Fruit fly (Drosophila melanogaster) whole organism, embryonic: ENCODE measurements around the gene Rcd5.

Experiments
- Aef1 ChIP-seq: fragments of 200-800 bp; sonication (Bioruptor generic); IDR thresholded peaks from 3 replicates; pipeline ENCODE4 v1.3.6; 2022; ENCODE audit warnings: missing biosample characterization, missing genetic modification characterization
- BtbVII ChIP-seq: fragments of 200-800 bp; sonication (Bioruptor generic); optimal IDR thresholded peaks from 3 replicates; lab custom pipeline; 2017; ENCODE audit warnings: missing biosample characterization, mild to moderate bottlenecking, missing genetic modification characterization
- CG10543 ChIP-seq: fragments of 200-800 bp; sonication (Bioruptor generic); optimal IDR thresholded peaks from 3 replicates; lab custom pipeline; 2017; ENCODE audit warnings: missing biosample characterization, mild to moderate bottlenecking, missing genetic modification characterization, moderate library complexity
- CG12744 ChIP-seq: fragments of 200-800 bp; sonication (Bioruptor generic); optimal IDR thresholded peaks from 2 replicates; lab custom pipeline; 2016; ENCODE audit warnings: missing biosample characterization, missing genetic modification characterization
- CG14014 ChIP-seq: fragments of 200-800 bp; sonication (Bioruptor generic); IDR thresholded peaks from 2 replicates; pipeline ENCODE4 v1.3.6; 2022; ENCODE audit warnings: missing biosample characterization, missing genetic modification characterization
- CG14667 ChIP-seq: fragments of 200-800 bp; sonication (Bioruptor generic); IDR thresholded peaks from 2 replicates; pipeline ENCODE4 v1.3.6; 2022; ENCODE audit warnings: missing biosample characterization, missing genetic modification characterization
- CG15514 ChIP-seq: fragments of 200-800 bp; sonication (Bioruptor generic); optimal IDR thresholded peaks from 3 replicates; lab custom pipeline; 2017; ENCODE audit warnings: missing biosample characterization, missing genetic modification characterization, mild to moderate bottlenecking, moderate library complexity, missing genetic modification reagents
- CG15601 ChIP-seq: fragments of 200-800 bp; sonication (Bioruptor generic); optimal IDR thresholded peaks from 3 replicates; lab custom pipeline; 2019; ENCODE audit warnings: missing biosample characterization, mild to moderate bottlenecking, missing genetic modification characterization, moderate library complexity
- CG18476 ChIP-seq: fragments of 200-800 bp; sonication (Bioruptor generic); optimal IDR thresholded peaks from 2 replicates; lab custom pipeline; 2016; ENCODE audit warnings: missing biosample characterization, mild to moderate bottlenecking, missing genetic modification characterization
- CG30020 ChIP-seq: fragments of 200-800 bp; optimal IDR thresholded peaks from 2 replicates; lab custom pipeline; 2019; ENCODE audit warnings: missing biosample characterization, mild to moderate bottlenecking, missing genetic modification characterization, moderate library complexity
- CG42726 ChIP-seq: fragments of 200-800 bp; sonication (Bioruptor generic); IDR thresholded peaks from 2 replicates; pipeline ENCODE4 v1.3.6; 2022; ENCODE audit warnings: missing biosample characterization, missing genetic modification characterization; ENCODE audit not compliant: partially characterized antibody
- CG4617 ChIP-seq: fragments of 200-800 bp; sonication (Bioruptor generic); optimal IDR thresholded peaks from 3 replicates; lab custom pipeline; 2016; ENCODE audit warnings: missing biosample characterization, missing genetic modification characterization, borderline replicate concordance
- CG4820 ChIP-seq: fragments of 200-800 bp; sonication (Bioruptor generic); optimal IDR thresholded peaks from 3 replicates; lab custom pipeline; 2016; ENCODE audit warnings: missing biosample characterization, missing genetic modification characterization
- CG7372 ChIP-seq: fragments of 200-800 bp; sonication (Bioruptor generic); IDR thresholded peaks from 2 replicates; pipeline ENCODE4 v1.3.6; 2022; ENCODE audit warnings: missing biosample characterization, missing genetic modification characterization
- CG8359 ChIP-seq: fragments of 200-800 bp; sonication (Bioruptor generic); optimal IDR thresholded peaks from 2 replicates; lab custom pipeline; 2017; ENCODE audit warnings: missing biosample characterization, mild to moderate bottlenecking, missing genetic modification characterization, borderline replicate concordance
- Eip74EF ChIP-seq, 2 experiments: fragments of 200-800 bp in 1 of 2; fragments of >200 bp in 1 of 2; sonication (Bioruptor generic) in 1 of 2; optimal IDR thresholded peaks; 2 replicates each; lab custom pipeline; 2017 to 2019; ENCODE audit warnings: missing biosample characterization in 2 of 2, missing genetic modification characterization in 2 of 2, mild to moderate bottlenecking in 1 of 2, moderate library complexity in 1 of 2
- H15 ChIP-seq: fragments of 200-800 bp; sonication (Bioruptor generic); IDR thresholded peaks from 3 replicates; pipeline ENCODE4 v1.3.6; 2022; ENCODE audit warnings: missing biosample characterization, missing genetic modification characterization
- H2.0 ChIP-seq: fragments of 200-800 bp; sonication (Bioruptor generic); IDR thresholded peaks from 2 replicates; pipeline ENCODE4 v1.3.6; 2022; ENCODE audit warnings: missing biosample characterization, missing genetic modification characterization
- HLH3B ChIP-seq: fragments of 200-800 bp; sonication (Bioruptor generic); IDR thresholded peaks from 2 replicates; pipeline ENCODE4 v1.3.6; 2022; ENCODE audit warnings: missing biosample characterization, missing genetic modification characterization
- Hey ChIP-seq: fragments of 200-800 bp; sonication (Bioruptor generic); optimal IDR thresholded peaks from 3 replicates; lab custom pipeline; 2018; ENCODE audit warnings: missing biosample characterization, mild to moderate bottlenecking, missing genetic modification characterization
- Hmr ChIP-seq: fragments of 200-800 bp; sonication (Bioruptor generic); optimal IDR thresholded peaks from 3 replicates; lab custom pipeline; 2017; ENCODE audit warnings: mild to moderate bottlenecking, missing biosample characterization, missing genetic modification reagents, missing genetic modification characterization
- Hmx ChIP-seq: fragments of 200-800 bp; sonication (Bioruptor generic); optimal IDR thresholded peaks from 2 replicates; lab custom pipeline; 2016; ENCODE audit warnings: missing biosample characterization, missing genetic modification characterization
- Hr51 ChIP-seq, 2 experiments: fragments of 200-800 bp; sonication (Bioruptor generic); optimal IDR thresholded peaks; 2 replicates in 1 of 2; 3 replicates in 1 of 2; lab custom pipeline; 2016 to 2018; ENCODE audit warnings: missing biosample characterization in 2 of 2, missing genetic modification characterization in 2 of 2, mild to moderate bottlenecking in 1 of 2, moderate library complexity in 1 of 2
- Myb ChIP-seq: fragments of 200-800 bp; sonication (Bioruptor generic); optimal IDR thresholded peaks from 2 replicates; lab custom pipeline; 2016; ENCODE audit warnings: missing biosample characterization, missing genetic modification characterization
- Ptx1 ChIP-seq: fragments of 200-800 bp; sonication (Bioruptor generic); IDR thresholded peaks from 2 replicates; pipeline ENCODE4 v1.3.6; 2022; ENCODE audit warnings: missing biosample characterization, missing genetic modification characterization
- Rx ChIP-seq: fragments of 200-800 bp; sonication (Bioruptor generic); IDR thresholded peaks from 2 replicates; pipeline ENCODE4 v1.3.6; 2022; ENCODE audit warnings: missing biosample characterization, missing genetic modification characterization
- Usf ChIP-seq: fragments of 200-800 bp; sonication (Bioruptor generic); optimal IDR thresholded peaks from 2 replicates; lab custom pipeline; 2017; ENCODE audit warnings: missing genotype, missing biosample characterization, missing genetic modification characterization
- aop ChIP-seq: fragments of 200-800 bp; sonication (Bioruptor generic); IDR thresholded peaks from 2 replicates; pipeline ENCODE4 v1.3.6; 2022; ENCODE audit warnings: missing biosample characterization, missing genetic modification characterization
- ase ChIP-seq: fragments of 200-800 bp; sonication (Bioruptor generic); IDR thresholded peaks from 3 replicates; pipeline ENCODE4 v1.3.6; 2022; ENCODE audit warnings: missing biosample characterization, missing genetic modification characterization
- br ChIP-seq: fragments of >200 bp; optimal IDR thresholded peaks from 2 replicates; lab custom pipeline; 2017
- crp ChIP-seq, 2 experiments: fragments of 200-800 bp; sonication (Bioruptor generic); optimal IDR thresholded peaks; 2 replicates in 1 of 2; 3 replicates in 1 of 2; lab custom pipeline; 2017; ENCODE audit warnings: missing biosample characterization in 2 of 2, missing genetic modification characterization in 2 of 2, mild to moderate bottlenecking in 1 of 2, moderate library complexity in 1 of 2
- ems ChIP-seq: fragments of 200-800 bp; sonication (Bioruptor generic); optimal IDR thresholded peaks from 3 replicates; lab custom pipeline; 2016; ENCODE audit warnings: missing biosample characterization, missing genetic modification characterization
- gcm2 ChIP-seq: fragments of 200-800 bp; sonication (Bioruptor generic); optimal IDR thresholded peaks from 2 replicates; lab custom pipeline; 2016; ENCODE audit warnings: missing biosample characterization, missing genetic modification characterization
- gfzf ChIP-seq: fragments of 200-800 bp; sonication (Bioruptor generic); optimal IDR thresholded peaks from 2 replicates; lab custom pipeline; 2016; ENCODE audit warnings: missing biosample characterization, mild to moderate bottlenecking, missing genetic modification characterization, moderate library complexity
- ham ChIP-seq: fragments of 200-800 bp; sonication (Bioruptor generic); IDR thresholded peaks from 2 replicates; pipeline ENCODE4 v1.3.6; 2022; ENCODE audit warnings: missing biosample characterization, missing genetic modification characterization
- jumu ChIP-seq: fragments of 200-800 bp; sonication (Bioruptor generic); optimal IDR thresholded peaks from 3 replicates; lab custom pipeline; 2016; ENCODE audit warnings: missing biosample characterization, missing genetic modification characterization
- klu ChIP-seq: fragments of 200-800 bp; sonication (Bioruptor generic); IDR thresholded peaks from 2 replicates; pipeline ENCODE4 v1.3.6; 2022; ENCODE audit warnings: missing biosample characterization, missing genetic modification characterization
- lab ChIP-seq: fragments of 200-800 bp; sonication (Bioruptor generic); optimal IDR thresholded peaks from 3 replicates; lab custom pipeline; 2017; ENCODE audit warnings: missing biosample characterization, missing genetic modification characterization, mild to moderate bottlenecking, moderate library complexity, missing genetic modification reagents
- lmd ChIP-seq: fragments of 200-800 bp; sonication (Bioruptor generic); IDR thresholded peaks from 2 replicates; pipeline ENCODE4 v1.3.6; 2022; ENCODE audit warnings: missing biosample characterization, missing genetic modification characterization
- lov ChIP-seq, 2 experiments: fragments of 200-800 bp in 1 of 2; fragments of >200 bp in 1 of 2; sonication (Bioruptor generic) in 1 of 2; IDR thresholded peaks in 1 of 2; optimal IDR thresholded peaks in 1 of 2; 2 replicates in 1 of 2; 3 replicates in 1 of 2; pipeline versions ENCODE4 v1.3.6 to Lab custom; 2017 to 2022; ENCODE audit warnings: missing biosample characterization in 1 of 2, missing genetic modification characterization in 1 of 2
- p53 ChIP-seq: fragments of 200-800 bp; sonication (Bioruptor generic); optimal IDR thresholded peaks from 2 replicates; lab custom pipeline; 2016; ENCODE audit warnings: missing biosample characterization, missing genetic modification characterization
- pzg ChIP-seq: fragments of 200-800 bp; sonication (Bioruptor generic); optimal IDR thresholded peaks from 3 replicates; lab custom pipeline; 2018; ENCODE audit warnings: missing biosample characterization, mild to moderate bottlenecking, missing genetic modification characterization, moderate library complexity
- sens ChIP-seq: fragments of 200-800 bp; sonication (Bioruptor generic); peaks from one replicate; lab custom pipeline; 2016; ENCODE audit warnings: missing biosample characterization, missing genetic modification characterization
- sim ChIP-seq: fragments of 200-800 bp; sonication (Bioruptor generic); IDR thresholded peaks from 2 replicates; pipeline ENCODE4 v1.3.6; 2022; ENCODE audit warnings: missing biosample characterization, missing genetic modification characterization
- sisA ChIP-seq: fragments of 200-800 bp; sonication (Bioruptor generic); IDR thresholded peaks from 2 replicates; pipeline ENCODE4 v1.3.6; 2022; ENCODE audit warnings: missing biosample characterization, missing genetic modification characterization
- slou ChIP-seq: fragments of 200-800 bp; sonication (Bioruptor generic); optimal IDR thresholded peaks from 3 replicates; lab custom pipeline; 2016; ENCODE audit warnings: missing biosample characterization, missing genetic modification characterization
- ttk ChIP-seq: fragments of 200-800 bp; sonication (Bioruptor generic); IDR thresholded peaks from 2 replicates; pipeline ENCODE4 v2.1.2; 2022; ENCODE audit warnings: missing biosample characterization, missing genetic modification characterization
- unpg ChIP-seq: fragments of 200-800 bp; sonication (Bioruptor generic); optimal IDR thresholded peaks from 3 replicates; lab custom pipeline; 2018; ENCODE audit warnings: missing biosample characterization, mild to moderate bottlenecking, missing genetic modification characterization, moderate library complexity

Gene Rcd5

DNA sequence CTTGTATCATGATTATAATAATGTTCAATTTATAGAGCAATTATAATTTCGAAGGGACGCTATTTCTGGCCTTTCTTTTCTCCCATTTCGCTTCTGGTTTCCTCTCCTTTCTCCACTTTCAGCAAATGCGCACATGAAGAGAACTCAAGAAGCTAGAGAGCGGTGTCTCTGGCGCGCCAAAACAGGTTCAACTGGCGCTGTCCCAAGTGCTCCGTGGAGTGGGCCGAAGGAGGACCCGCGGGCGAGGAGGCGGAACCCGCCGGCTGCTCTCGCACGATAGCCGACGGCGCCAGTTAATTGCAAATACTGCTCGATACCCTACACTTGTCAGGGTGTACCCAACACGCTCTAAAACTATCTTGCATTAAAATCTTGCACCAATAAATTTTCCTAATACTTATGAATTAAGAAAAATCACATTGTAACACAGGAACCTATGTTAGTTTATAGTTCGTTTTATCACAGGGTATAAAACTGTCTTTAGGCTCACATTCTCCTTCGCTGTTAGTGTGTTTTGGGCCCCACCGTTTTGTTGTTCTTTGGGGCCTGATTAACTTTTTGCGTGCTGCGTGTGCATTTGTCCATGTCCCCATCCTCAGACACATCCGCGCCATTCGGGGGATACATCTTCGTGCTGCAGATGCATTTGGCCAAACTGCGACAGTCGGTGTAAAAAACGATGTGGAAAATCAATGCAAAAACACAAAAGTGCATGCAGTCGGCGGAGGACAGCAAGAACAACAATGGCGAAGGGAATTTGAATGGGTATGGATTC, 30.1 kb downstream of the Rcd5 start (continued):
- TF ChIP-seq p53, result peak; percentile 58
- no peak for TF ChIP-seq lov (optimal IDR thresholded peaks at IDR 0.05; lab: Kevin White, UChicago)
- TF ChIP-seq lov (GFP tag; IDR thresholded peaks at IDR 0.05; lab: Robert Waterston, UW), result peak; percentile 82; the same call in 2 of the 3 replicates
- TF ChIP-seq br (lab: Kevin White, UChicago), result no peak
- TF ChIP-seq CG8359 (GFP tag; lab: Kevin White, UChicago), result peak; percentile 26
- TF ChIP-seq Hr51 (GFP tag; optimal IDR thresholded peaks at IDR 0.05; lab: Kevin White, UChicago), result peak; percentile 84 to 90
- TF ChIP-seq ems, result peak; percentile 47
- TF ChIP-seq CG10543 (GFP tag; lab: Kevin White, UChicago), result peak; percentile 49
- peak; percentile 93 for TF ChIP-seq sisA
- peak; percentile 68 for TF ChIP-seq Myb (GFP tag; lab: Kevin White, UChicago)
- TF ChIP-seq Eip74EF (GFP tag; optimal IDR thresholded peaks at IDR 0.05; lab: Kevin White, UChicago), result no peak
- TF ChIP-seq Rx (GFP tag; lab: Robert Waterston, UW), result peak; percentile 86
- no peak for TF ChIP-seq CG42726 (GFP tag; lab: Robert Waterston, UW)
- TF ChIP-seq CG12744, result peak; percentile 74
- peak; percentile 74; the same call in 1 of the 2 replicates for TF ChIP-seq ham (GFP tag; lab: Robert Waterston, UW)
- peak; percentile 88 for TF ChIP-seq CG7372
- peak in 1 of 2 experiments; percentile 24 for TF ChIP-seq crp (GFP tag; optimal IDR thresholded peaks at IDR 0.05; lab: Kevin White, UChicago)
- TF ChIP-seq H15 (GFP tag; lab: Robert Waterston, UW), result peak; percentile 87
- peak; percentile 72; the same call in 1 of the 2 replicates for TF ChIP-seq sim (GFP tag; lab: Robert Waterston, UW)
- TF ChIP-seq lmd (GFP tag; lab: Robert Waterston, UW), result peak; percentile 95
- peak; percentile 6 for TF ChIP-seq Hey (tag; lab: Kevin White, UChicago)
- TF ChIP-seq Ptx1, result peak; percentile 95
- peak; percentile 90 for TF ChIP-seq jumu (GFP tag; lab: Kevin White, UChicago)
- peak; percentile 27 for TF ChIP-seq Hmx (GFP tag; lab: Kevin White, UChicago)
- TF ChIP-seq CG30020, result no peak
- TF ChIP-seq Hmr (GFP tag; lab: Kevin White, UChicago), result peak; percentile 88
- peak; percentile 95 for TF ChIP-seq Aef1 (GFP tag; lab: Robert Waterston, UW)
- TF ChIP-seq CG14667 (GFP tag; lab: Robert Waterston, UW), result peak; percentile 89
- peak; percentile 89 for TF ChIP-seq ase (GFP tag; lab: Robert Waterston, UW)
- TF ChIP-seq gcm2 (GFP tag; lab: Kevin White, UChicago), result peak; percentile 74
- peak; percentile 78 for TF ChIP-seq CG4820 (GFP tag; lab: Kevin White, UChicago)
- TF ChIP-seq BtbVII (GFP tag; lab: Kevin White, UChicago), result peak; percentile 77
- peak; percentile 64 for TF ChIP-seq CG15601 (tag; lab: Kevin White, UChicago)
- peak; percentile 92 for TF ChIP-seq sens (GFP tag; lab: Kevin White, UChicago)
- TF ChIP-seq pzg, result peak; percentile 5
- TF ChIP-seq H2.0 (GFP tag; lab: Robert Waterston, UW), result peak; percentile 94
- TF ChIP-seq lab (GFP tag; lab: Kevin White, UChicago), result peak; percentile 94
- TF ChIP-seq CG14014 (GFP tag; lab: Robert Waterston, UW), result peak; percentile 95
- peak; percentile 83 for TF ChIP-seq slou (GFP tag; lab: Kevin White, UChicago)
- TF ChIP-seq klu, result peak; percentile 79
- peak; percentile 70; the same call in 1 of the 2 replicates for TF ChIP-seq aop (GFP tag; lab: Robert Waterston, UW)
- TF ChIP-seq ttk (GFP tag; lab: Robert Waterston, UW), result peak; percentile 91
- TF ChIP-seq HLH3B (GFP tag; lab: Robert Waterston, UW), result peak; percentile 93
- peak; percentile 62 for TF ChIP-seq CG18476 (GFP tag; lab: Kevin White, UChicago)
- TF ChIP-seq gfzf, result no peak
- peak; percentile 80 for TF ChIP-seq Usf (GFP tag; lab: Kevin White, UChicago)
- peak; percentile 90 for TF ChIP-seq unpg
- peak; percentile 31 for TF ChIP-seq CG4617 (GFP tag; lab: Kevin White, UChicago)
- peak; percentile 75 for TF ChIP-seq CG15514 (GFP tag; lab: Kevin White, UChicago)
